Worm (Caenorhabditis elegans) whole organism, midembryonic: ENCODE measurements around the gene T05C7.7.
"Not testable (repeated sequence)": the region's sequence is repeated elsewhere in the genome, so short reads cannot be mapped to it uniquely, and the experiment has no call there.

Experiments used
- cog-1 ChIP-seq: sonication (generic microtip); optimal IDR thresholded peaks from 2 replicates; lab custom pipeline; 2016; ENCODE audit warnings: missing genetic modification characterization, missing compliant biosample characterization
- flt-1 ChIP-seq: fragments of 200-800 bp; sonication (Bioruptor generic); IDR thresholded peaks from 2 replicates; pipeline ENCODE4 v1.3.6; 2022; ENCODE audit warnings: missing genetic modification characterization, missing compliant biosample characterization
- klf-2 ChIP-seq: fragments of 200-800 bp; sonication (Bioruptor generic); conservative IDR thresholded peaks from 2 replicates; pipeline ENCODE4 v1.3.6; 2022; ENCODE audit warnings: missing genetic modification reagents, missing genetic modification characterization, missing compliant biosample characterization

T05C7.7 gene

ce11 chrIV:111377-111776 lies 49.8 kb downstream of the T05C7.7 start, which contains the start of gene F29C4.4:
TSS of gene F29C4.4 (plus strand) at chrIV:111677.
- TF ChIP-seq cog-1; flt-1 (GFP tag; lab: Robert Waterston, UW); klf-2: not testable (repeated sequence)
